Fruit fly (Drosophila melanogaster) whole organism, prepupa: ENCODE measurements around the gene PNKP.

ENCODE experiments used
- CG15336 ChIP-seq: fragments of 200-800 bp; sonication (Bioruptor generic); IDR thresholded peaks from 2 replicates; pipeline ENCODE4 v1.3.6; 2022; ENCODE audit warnings: missing biosample characterization, missing genetic modification characterization
- CG6163 ChIP-seq: fragments of 200-800 bp; sonication (Bioruptor generic); IDR thresholded peaks from 3 replicates; pipeline ENCODE4 v1.3.6; 2022; ENCODE audit warnings: missing biosample characterization, missing genetic modification characterization
- CG7368 ChIP-seq: fragments of 200-800 bp; sonication (Bioruptor generic); optimal IDR thresholded peaks from 3 replicates; lab custom pipeline; 2016; ENCODE audit warnings: missing biosample characterization, missing genetic modification characterization
- Eip78C ChIP-seq: fragments of 200-800 bp; sonication (Bioruptor generic); peaks from one replicate; lab custom pipeline; 2016; ENCODE audit warnings: missing biosample characterization, missing genetic modification characterization
- Ets96B ChIP-seq: fragments of 200-800 bp; optimal IDR thresholded peaks from 2 replicates; lab custom pipeline; 2019; ENCODE audit warnings: missing biosample characterization, mild to moderate bottlenecking, missing genetic modification characterization, moderate library complexity
- Hr38 ChIP-seq: sonication (Bioruptor generic); optimal IDR thresholded peaks from 2 replicates; lab custom pipeline; 2016; ENCODE audit warnings: missing biosample characterization, missing genetic modification characterization
- Lpt ChIP-seq: fragments of 200-800 bp; sonication (Bioruptor generic); optimal IDR thresholded peaks from 3 replicates; lab custom pipeline; 2016; ENCODE audit warnings: missing biosample characterization, missing genetic modification characterization
- dsx ChIP-seq: fragments of 200-800 bp; optimal IDR thresholded peaks from 3 replicates; lab custom pipeline; 2019; ENCODE audit warnings: missing biosample characterization, mild to moderate bottlenecking, missing genetic modification characterization, moderate library complexity; ENCODE audit not compliant: poor library complexity, severe bottlenecking
- fd59A ChIP-seq: fragments of 200-800 bp; sonication (Bioruptor generic); optimal IDR thresholded peaks from 2 replicates; lab custom pipeline; 2017; ENCODE audit warnings: missing biosample characterization, mild to moderate bottlenecking, missing genetic modification characterization, missing genetic modification reagents
- ss ChIP-seq, 2 experiments: fragments of 200-800 bp; sonication (Bioruptor generic); optimal IDR thresholded peaks; 2 replicates in 1 of 2; 3 replicates in 1 of 2; lab custom pipeline; 2017 to 2018; ENCODE audit warnings: mild to moderate bottlenecking in 2 of 2, missing biosample characterization in 2 of 2, missing genetic modification characterization in 2 of 2, moderate library complexity in 1 of 2
- vri ChIP-seq: fragments of 200-800 bp; sonication (Bioruptor generic); optimal IDR thresholded peaks from 3 replicates; lab custom pipeline; 2016; ENCODE audit warnings: missing biosample characterization, mild to moderate bottlenecking, missing genetic modification characterization

dm6 chr3R:8389636-8390035 is 46.3 kb upstream of the PNKP start:
- TF ChIP-seq CG7368 (GFP tag; lab: Kevin White, UChicago) (no peak), Hr38 (GFP tag; lab: Kevin White, UChicago) (no peak), fd59A (GFP tag; lab: Kevin White, UChicago) (no peak), Ets96B (tag; lab: Kevin White, UChicago) (no peak), Eip78C (GFP tag; lab: Kevin White, UChicago) (no peak), dsx (GFP tag; lab: Kevin White, UChicago) (no peak), ss (GFP tag; optimal IDR thresholded peaks at IDR 0.05; lab: Kevin White, UChicago) (no peak), CG6163 (no peak), Lpt (GFP tag; lab: Kevin White, UChicago) (no peak), CG15336 (no peak), vri (GFP tag; lab: Kevin White, UChicago) (no peak)
